Fruit fly (Drosophila melanogaster): Measurements from ENCODE around the gene CG34241.

The CG34241 gene

dm6 chr3L:12115966-12116735 lies 11.6 kb upstream of the CG34241 start, which contains the start of gene vers (continued):
- TF ChIP-seq Dad (GFP tag; optimal IDR thresholded peaks at IDR 0.05) (no peak), Camta (GFP tag; optimal IDR thresholded peaks at IDR 0.05) (no peak), bab2 (GFP tag; optimal IDR thresholded peaks at IDR 0.05) (no peak), CG7372 (GFP tag; IDR thresholded peaks at IDR 0.05) (no peak), CG12391 (tag; optimal IDR thresholded peaks at IDR 0.05) (peak; percentile 28), Fer3 (tag; optimal IDR thresholded peaks at IDR 0.05) (no peak), cg (GFP tag; optimal IDR thresholded peaks at IDR 0.05) (no peak), CG14050 (GFP tag; IDR thresholded peaks at IDR 0.05) (no peak), CG4404 (GFP tag; IDR thresholded peaks at IDR 0.05) (no peak), CG2875 (GFP tag; optimal IDR thresholded peaks at IDR 0.05) (no peak), Fer1 (GFP tag; optimal IDR thresholded peaks at IDR 0.05) (peak; percentile 32), Atf-2 (GFP tag; optimal IDR thresholded peaks at IDR 0.05) (no peak), CG4854 (GFP tag; optimal IDR thresholded peaks at IDR 0.05) (no peak), ewg (GFP tag; optimal IDR thresholded peaks at IDR 0.05) (no peak), CG9727 (GFP tag; optimal IDR thresholded peaks at IDR 0.05) (no peak), CG30020 (tag; optimal IDR thresholded peaks at IDR 0.05) (peak; percentile 32), bsh (GFP tag; optimal IDR thresholded peaks at IDR 0.05) (no peak), repo (GFP tag; optimal IDR thresholded peaks at IDR 0.05) (no peak), lab (GFP tag; optimal IDR thresholded peaks at IDR 0.05) (no peak)

- TF ChIP-seq unc-4 (GFP tag; IDR thresholded peaks at IDR 0.05; ENCODE audit: partially characterized antibody) (peak; percentile 89), ato (GFP tag; IDR thresholded peaks at IDR 0.05; ENCODE audit: partially characterized antibody) (peak; percentile 56; the same call in 1 of the 2 replicates), NC2β (GFP tag; optimal IDR thresholded peaks at IDR 0.05) (no peak), CG4282 (GFP tag; optimal IDR thresholded peaks at IDR 0.05) (no peak), Vsx1 (GFP tag; optimal IDR thresholded peaks at IDR 0.05) (no peak), CG8924 (tag; optimal IDR thresholded peaks at IDR 0.05) (peak; percentile 4), CG2129 (GFP tag; IDR thresholded peaks at IDR 0.05; ENCODE audit: partially characterized antibody) (peak; percentile 75), Drgx (GFP tag; IDR thresholded peaks at IDR 0.05) (no peak), Doc3 (GFP tag; IDR thresholded peaks at IDR 0.05; ENCODE audit: partially characterized antibody) (peak; percentile 79), mirr (GFP tag; optimal IDR thresholded peaks at IDR 0.05) (no peak), CG2116 (GFP tag; optimal IDR thresholded peaks at IDR 0.05) (peak; percentile 27), inv (GFP tag; IDR thresholded peaks at IDR 0.05; ENCODE audit: partially characterized antibody) (peak; percentile 61), kay (GFP tag; optimal IDR thresholded peaks at IDR 0.05) (no peak), Dll (GFP tag; IDR thresholded peaks at IDR 0.05; ENCODE audit: partially characterized antibody) (peak; percentile 91), CG7963 (GFP tag; IDR thresholded peaks at IDR 0.05; ENCODE audit: partially characterized antibody) (peak; percentile 36; the same call in 1 of the 3 replicates), gcm (GFP tag; optimal IDR thresholded peaks at IDR 0.05) (peak; percentile 9), CG12391 (tag; optimal IDR thresholded peaks at IDR 0.05) (peak; percentile 21), row (GFP tag; IDR thresholded peaks at IDR 0.05) (peak; percentile 41; the same call in 2 of the 3 replicates), CG34422 (GFP tag; IDR thresholded peaks at IDR 0.05) (peak; percentile 20; the same call in 1 of the 3 replicates), chinmo (GFP tag; IDR thresholded peaks at IDR 0.05; ENCODE audit: partially characterized antibody) (0 out of 4 replicates have a peak, but pooled peaks have one; percentile 27), CG12659 (GFP tag; optimal IDR thresholded peaks at IDR 0.05) (peak; percentile 14), dan (GFP tag; IDR thresholded peaks at IDR 0.05) (no peak), CG13287 (GFP tag; IDR thresholded peaks at IDR 0.05; ENCODE audit: partially characterized antibody) (peak; percentile 91), sens (GFP tag) (peak; percentile 7), Blimp-1 (GFP tag; optimal IDR thresholded peaks at IDR 0.05) (no peak), hbn (GFP tag; IDR thresholded peaks at IDR 0.05; ENCODE audit: partially characterized antibody) (peak; percentile 82), CG10267 (tag; optimal IDR thresholded peaks at IDR 0.05) (peak; percentile 46), sna (GFP tag; IDR thresholded peaks at IDR 0.05; ENCODE audit: partially characterized antibody) (peak; percentile 83), CG14860 (GFP tag; IDR thresholded peaks at IDR 0.05; ENCODE audit: partially characterized antibody) (peak; percentile 73)
Measured at dm6 chr3L:12118156-12118555, 9.6 kb upstream of the CG34241 start, which contains the start of gene ssp. TSS of gene ssp (plus strand) at chr3L:12118257.
